Worm (Caenorhabditis elegans) whole organism, L2 larva: ENCODE results near the gene glb-23.

Source experiments
- egl-27 ChIP-seq: sonication (generic microtip); optimal IDR thresholded peaks from 3 replicates; lab custom pipeline; 2017; ENCODE audit warnings: missing biosample characterization, missing genetic modification reagents, missing genetic modification characterization
- nhr-12 ChIP-seq: fragments of 150-350 bp; optimal IDR thresholded peaks from 2 replicates; lab custom pipeline; 2014; ENCODE audit warnings: missing biosample characterization, missing genetic modification characterization

DNA sequence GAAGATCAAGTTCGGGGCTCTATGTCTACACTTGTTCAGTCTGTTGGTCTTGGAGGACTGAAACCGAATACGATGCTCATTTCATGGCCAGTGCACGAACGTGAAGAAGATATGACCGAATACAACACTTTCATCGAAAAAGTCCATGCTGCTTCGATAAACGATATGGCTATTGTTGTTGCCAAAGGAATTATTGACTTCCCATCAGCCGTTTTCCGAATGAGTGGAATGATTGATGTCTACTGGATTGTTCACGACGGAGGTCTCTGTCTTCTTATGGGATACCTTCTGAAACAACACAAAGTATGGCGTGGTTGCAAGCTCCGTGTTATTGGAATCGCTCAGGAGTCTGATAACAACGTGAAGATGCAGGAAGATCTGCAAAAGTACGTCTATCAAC, 3.1 kb downstream of the glb-23 start:
- TF ChIP-seq nhr-12 (tag; lab: Kevin White, UChicago) (no peak), egl-27 (tag; lab: Kevin White, UChicago) (no peak)
